Fruit fly (Drosophila melanogaster) Kc167 (cell line): ENCODE results near the gene CG11178.

Experiments used
- Myc ChIP-seq: fragments of >200 bp; optimal IDR thresholded peaks from 2 replicates; lab custom pipeline; 2017; ENCODE audit warnings: missing external identifiers
- Sin3A ChIP-seq: fragments of >200 bp; optimal IDR thresholded peaks from 2 replicates; lab custom pipeline; 2018; ENCODE audit warnings: missing external identifiers
- h ChIP-seq: fragments of >200 bp; optimal IDR thresholded peaks from 3 replicates; lab custom pipeline; 2018; ENCODE audit warnings: missing external identifiers

dm6 chrX:13561371-13561770 is 44.1 kb upstream of the CG11178 start, which contains the start of gene CG32633:
- TF ChIP-seq Myc (lab: Kevin White, UChicago) (no peak), h (lab: Kevin White, UChicago) (no peak), Sin3A (lab: Kevin White, UChicago) (no peak)
